Worm (Caenorhabditis elegans) whole organism, L1 larva: ENCODE data around the gene rpl-33.
A peak's percentile ranks its signal among the peaks of the same experiment; 100 is the strongest.

ENCODE experiments used
- C16A3.4 ChIP-seq: fragments of 150-350 bp; optimal IDR thresholded peaks from 2 replicates; lab custom pipeline; 2014; ENCODE audit warnings: missing biosample characterization, missing genetic modification characterization
- C34B4.2 ChIP-seq: sonication (generic microtip); optimal IDR thresholded peaks from 2 replicates; lab custom pipeline; 2017; ENCODE audit warnings: mild to moderate bottlenecking, missing genetic modification characterization, missing compliant biosample characterization
- F16B12.6 ChIP-seq: fragments of 150-350 bp; optimal IDR thresholded peaks from 2 replicates; lab custom pipeline; 2014; ENCODE audit warnings: missing biosample characterization, missing genetic modification characterization
- Y116A8C.19 ChIP-seq: sonication (generic microtip); optimal IDR thresholded peaks from 2 replicates; lab custom pipeline; 2016; ENCODE audit warnings: missing compliant biosample characterization, missing genetic modification characterization, borderline replicate concordance
- alr-1 ChIP-seq: fragments of 200-800 bp; sonication (Bioruptor generic); optimal IDR thresholded peaks from 2 replicates; lab custom pipeline; 2018; ENCODE audit warnings: borderline replicate concordance, mild to moderate bottlenecking, missing genetic modification characterization, missing compliant biosample characterization
- blmp-1 ChIP-seq: fragments of 150-350 bp; optimal IDR thresholded peaks from 2 replicates; lab custom pipeline; 2014; ENCODE audit warnings: missing biosample characterization, missing genetic modification characterization
- ceh-82 ChIP-seq, 3 experiments: fragments of 150-350 bp in 1 of 3; sonication (generic microtip) in 2 of 3; optimal IDR thresholded peaks; 2 replicates each; lab custom pipeline; 2014 to 2017; ENCODE audit warnings: missing biosample characterization in 3 of 3, missing genetic modification characterization in 3 of 3
- ceh-90 ChIP-seq: sonication (generic microtip); optimal IDR thresholded peaks from 2 replicates; lab custom pipeline; 2016; ENCODE audit warnings: missing genetic modification characterization, missing compliant biosample characterization
- ces-1 ChIP-seq: fragments of 150-350 bp; optimal IDR thresholded peaks from 2 replicates; lab custom pipeline; 2014; ENCODE audit warnings: missing biosample characterization, missing genetic modification reagents, missing genetic modification characterization
- efl-1 ChIP-seq, 4 experiments: fragments of 150-350 bp; optimal IDR thresholded peaks in 3 of 4; peaks in 1 of 4; 1 replicate in 1 of 4; 2 replicates in 3 of 4; lab custom pipeline; 2014; ENCODE audit warnings: missing biosample characterization in 2 of 4, missing genetic modification characterization in 2 of 4, missing genetic modification reagents in 2 of 4
- efl-3 ChIP-seq: fragments of 200-800 bp; sonication (Bioruptor generic); optimal IDR thresholded peaks from 2 replicates; lab custom pipeline; 2018; ENCODE audit warnings: mild to moderate bottlenecking, missing genetic modification characterization, missing compliant biosample characterization
- egl-13 ChIP-seq: sonication (generic microtip); optimal IDR thresholded peaks from 2 replicates; lab custom pipeline; 2016; ENCODE audit warnings: missing genotype, missing genetic modification reagents, missing genetic modification characterization, missing compliant biosample characterization
- elt-2 ChIP-seq: sonication (generic microtip); optimal IDR thresholded peaks from 2 replicates; lab custom pipeline; 2016; ENCODE audit warnings: missing genetic modification characterization, mild to moderate bottlenecking, inconsistent platforms, missing compliant biosample characterization, missing genetic modification reagents
- elt-3 ChIP-seq, 6 experiments: fragments of 150-350 bp in 1 of 6; sonication (generic microtip); optimal IDR thresholded peaks; 2 replicates each; lab custom pipeline; 2017 to 2018; ENCODE audit warnings: missing biosample characterization in 6 of 6, missing genetic modification characterization in 6 of 6, inconsistent platforms in 1 of 6
- grh-1 ChIP-seq: fragments of 200-800 bp; sonication (Bioruptor generic); IDR thresholded peaks from 2 replicates; pipeline ENCODE4 v1.3.6; 2022; ENCODE audit warnings: missing genetic modification reagents, missing genetic modification characterization, missing compliant biosample characterization
- hlh-17 ChIP-seq: fragments of 200-800 bp; sonication (Bioruptor generic); optimal IDR thresholded peaks from 2 replicates; lab custom pipeline; 2018; ENCODE audit warnings: missing genetic modification characterization, mild to moderate bottlenecking, missing compliant biosample characterization, moderate library complexity, borderline replicate concordance
- hpl-2 ChIP-seq: fragments of 150-350 bp; optimal IDR thresholded peaks from 2 replicates; lab custom pipeline; 2014; ENCODE audit warnings: missing biosample characterization, missing genetic modification reagents, missing genetic modification characterization
- isw-1 ChIP-seq: fragments of 200-800 bp; sonication (Bioruptor generic); IDR thresholded peaks from 2 replicates; pipeline ENCODE4 v1.3.6; 2022; ENCODE audit warnings: missing genetic modification characterization, missing compliant biosample characterization
- jun-1 ChIP-seq: fragments of 150-350 bp; optimal IDR thresholded peaks from 2 replicates; lab custom pipeline; 2014; ENCODE audit warnings: missing biosample characterization, missing genetic modification reagents, missing genetic modification characterization
- lin-13 ChIP-seq: fragments of 150-350 bp; optimal IDR thresholded peaks from 2 replicates; lab custom pipeline; 2014; ENCODE audit warnings: missing biosample characterization, missing genetic modification reagents, missing genetic modification characterization
- lin-14 ChIP-seq: fragments of 200-800 bp; sonication (Bioruptor generic); optimal IDR thresholded peaks from 2 replicates; lab custom pipeline; 2018; ENCODE audit warnings: mild to moderate bottlenecking, missing genetic modification characterization, moderate library complexity, missing compliant biosample characterization
- lin-35 ChIP-seq, 2 experiments: fragments of 150-350 bp; optimal IDR thresholded peaks; 2 replicates each; lab custom pipeline; 2014; ENCODE audit warnings: missing biosample characterization in 2 of 2, missing genetic modification characterization in 2 of 2, missing genetic modification reagents in 2 of 2
- lin-39 ChIP-seq: fragments of 150-350 bp; optimal IDR thresholded peaks from 2 replicates; lab custom pipeline; 2014; ENCODE audit warnings: missing biosample characterization, missing genetic modification reagents, missing genetic modification characterization
- lir-3 ChIP-seq: sonication (generic microtip); optimal IDR thresholded peaks from 2 replicates; lab custom pipeline; 2016; ENCODE audit warnings: mild to moderate bottlenecking, missing genetic modification characterization, moderate library complexity, missing compliant biosample characterization; ENCODE audit not compliant: poor library complexity
- lsy-2 ChIP-seq, 2 experiments: fragments of 150-350 bp; optimal IDR thresholded peaks; 2 replicates each; lab custom pipeline; 2014; ENCODE audit warnings: missing biosample characterization in 2 of 2, missing genetic modification characterization in 2 of 2
- mep-1 ChIP-seq: fragments of 150-350 bp; optimal IDR thresholded peaks from 2 replicates; lab custom pipeline; 2014; ENCODE audit warnings: missing biosample characterization, missing genetic modification characterization
- nhr-11 ChIP-seq: fragments of 150-350 bp; optimal IDR thresholded peaks from 2 replicates; lab custom pipeline; 2014; ENCODE audit warnings: missing biosample characterization, missing genetic modification characterization
- nhr-12 ChIP-seq: sonication (generic microtip); optimal IDR thresholded peaks from 2 replicates; lab custom pipeline; 2017; ENCODE audit warnings: missing biosample characterization, missing genetic modification characterization
- nhr-19 ChIP-seq: fragments of 200-800 bp; sonication (Bioruptor generic); conservative IDR thresholded peaks from 2 replicates; pipeline ENCODE4 v1.3.6; 2022; ENCODE audit warnings: missing genetic modification characterization, missing compliant biosample characterization
- nhr-237 ChIP-seq: fragments of 150-350 bp; optimal IDR thresholded peaks from 2 replicates; lab custom pipeline; 2014; ENCODE audit warnings: missing biosample characterization, missing genetic modification characterization
- nhr-71 ChIP-seq: sonication (generic microtip); optimal IDR thresholded peaks from 2 replicates; lab custom pipeline; 2016; ENCODE audit warnings: mild to moderate bottlenecking, missing genetic modification characterization, moderate library complexity, missing compliant biosample characterization
- nhr-77 ChIP-seq: fragments of 150-350 bp; optimal IDR thresholded peaks from 2 replicates; lab custom pipeline; 2014; ENCODE audit warnings: missing biosample characterization, missing genetic modification characterization
- nhr-90 ChIP-seq: sonication (generic microtip); optimal IDR thresholded peaks from 2 replicates; lab custom pipeline; 2016; ENCODE audit warnings: mild to moderate bottlenecking, missing genetic modification characterization, missing compliant biosample characterization; ENCODE audit not compliant: poor library complexity
- pag-3 ChIP-seq: sonication (generic microtip); optimal IDR thresholded peaks from 2 replicates; lab custom pipeline; 2017; ENCODE audit warnings: missing genetic modification characterization, mild to moderate bottlenecking, missing compliant biosample characterization, antibody characterized with exemption, borderline replicate concordance; ENCODE audit not compliant: insufficient read depth
- pax-3 ChIP-seq: fragments of 200-800 bp; sonication (Bioruptor generic); optimal IDR thresholded peaks from 2 replicates; lab custom pipeline; 2018; ENCODE audit warnings: mild to moderate bottlenecking, missing genetic modification characterization, moderate library complexity, missing compliant biosample characterization
- rnt-1 ChIP-seq: sonication (generic microtip); optimal IDR thresholded peaks from 2 replicates; lab custom pipeline; 2016; ENCODE audit warnings: mild to moderate bottlenecking, missing genetic modification characterization, moderate library complexity, missing compliant biosample characterization
- skn-1 ChIP-seq: fragments of 150-350 bp; optimal IDR thresholded peaks from 2 replicates; lab custom pipeline; 2014; ENCODE audit warnings: missing biosample characterization, missing genetic modification characterization
- snpc-4 ChIP-seq: fragments of 150-350 bp; optimal IDR thresholded peaks from 2 replicates; lab custom pipeline; 2014; ENCODE audit warnings: missing biosample characterization, missing genetic modification characterization
- snu-23 ChIP-seq: sonication (generic microtip); optimal IDR thresholded peaks from 2 replicates; lab custom pipeline; 2016; ENCODE audit warnings: missing genetic modification characterization, missing compliant biosample characterization
- sox-4 ChIP-seq: sonication (generic microtip); optimal IDR thresholded peaks from 2 replicates; lab custom pipeline; 2016; ENCODE audit warnings: missing genetic modification characterization, missing compliant biosample characterization
- sptf-1 ChIP-seq: fragments of 150-350 bp; optimal IDR thresholded peaks from 2 replicates; lab custom pipeline; 2014; ENCODE audit warnings: missing biosample characterization, missing genetic modification characterization
- tbx-2 ChIP-seq: sonication (generic microtip); optimal IDR thresholded peaks from 2 replicates; lab custom pipeline; 2016; ENCODE audit warnings: missing genetic modification characterization, missing compliant biosample characterization
- tlp-1 ChIP-seq: fragments of 150-350 bp; optimal IDR thresholded peaks from 2 replicates; lab custom pipeline; 2014; ENCODE audit warnings: missing biosample characterization, missing genetic modification characterization
- unc-30 ChIP-seq: sonication (generic microtip); optimal IDR thresholded peaks from 2 replicates; lab custom pipeline; 2017; ENCODE audit warnings: missing biosample characterization, missing genetic modification characterization
- unc-86 ChIP-seq: sonication (generic microtip); optimal IDR thresholded peaks from 2 replicates; lab custom pipeline; 2016; ENCODE audit warnings: missing genetic modification characterization, missing compliant biosample characterization
- xbp-1 ChIP-seq: sonication (generic microtip); optimal IDR thresholded peaks from 2 replicates; lab custom pipeline; 2016; ENCODE audit warnings: missing genetic modification characterization, missing compliant biosample characterization
- zip-4 ChIP-seq: fragments of 200-800 bp; sonication (Bioruptor generic); optimal IDR thresholded peaks from 2 replicates; lab custom pipeline; 2018; ENCODE audit warnings: mild to moderate bottlenecking, missing genetic modification characterization, moderate library complexity, missing compliant biosample characterization
- ztf-4 ChIP-seq: fragments of 150-350 bp; optimal IDR thresholded peaks from 2 replicates; lab custom pipeline; 2014; ENCODE audit warnings: missing biosample characterization, missing genetic modification characterization

Gene rpl-33

DNA sequence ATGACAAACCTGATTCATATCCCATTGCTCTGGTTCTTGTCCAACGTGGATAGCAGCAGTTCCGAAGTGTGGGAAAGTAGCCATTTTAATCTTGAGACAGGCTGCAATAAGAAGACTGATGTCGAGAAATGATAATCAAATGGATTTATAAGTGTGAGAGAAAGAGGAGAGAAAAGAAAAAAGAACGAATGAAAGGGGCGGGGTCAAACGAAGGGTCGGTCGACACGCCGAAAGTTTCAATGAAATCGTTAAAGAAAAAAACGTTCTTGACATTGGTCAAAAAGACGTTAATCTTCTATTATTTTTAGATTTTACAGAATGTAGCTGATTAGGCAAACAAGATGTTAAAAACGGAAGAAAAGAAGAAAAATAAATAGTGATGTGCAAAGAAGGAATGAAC, 47.5 kb upstream of the rpl-33 start, which contains the start of gene cth-2:
cth-2 (minus strand) TSS at position 101 of the 400 bp plus-strand sequence.
- TF ChIP-seq xbp-1 (tag; lab: Kevin White, UChicago) (no peak), jun-1 (tag; lab: Kevin White, UChicago) (no peak), lir-3 (no peak), lsy-2 (tag; optimal IDR thresholded peaks at IDR 0.05; lab: Kevin White, UChicago) (no peak), isw-1 (GFP tag; lab: Robert Waterston, UW) (no peak), ceh-90 (tag; lab: Kevin White, UChicago) (no peak), unc-86 (tag; lab: Kevin White, UChicago) (no peak), snu-23 (GFP tag; lab: Kevin White, UChicago) (no peak), nhr-237 (tag; lab: Kevin White, UChicago) (no peak), egl-13 (tag; lab: Kevin White, UChicago) (no peak), zip-4 (GFP tag; lab: Kevin White, UChicago) (no peak), mep-1 (tag; lab: Kevin White, UChicago) (peak; percentile 12), blmp-1 (peak; percentile 64), ztf-4 (tag; lab: Kevin White, UChicago) (no peak), lin-14 (peak; percentile 32), pag-3 (tag; lab: Kevin White, UChicago) (no peak)

DNA sequence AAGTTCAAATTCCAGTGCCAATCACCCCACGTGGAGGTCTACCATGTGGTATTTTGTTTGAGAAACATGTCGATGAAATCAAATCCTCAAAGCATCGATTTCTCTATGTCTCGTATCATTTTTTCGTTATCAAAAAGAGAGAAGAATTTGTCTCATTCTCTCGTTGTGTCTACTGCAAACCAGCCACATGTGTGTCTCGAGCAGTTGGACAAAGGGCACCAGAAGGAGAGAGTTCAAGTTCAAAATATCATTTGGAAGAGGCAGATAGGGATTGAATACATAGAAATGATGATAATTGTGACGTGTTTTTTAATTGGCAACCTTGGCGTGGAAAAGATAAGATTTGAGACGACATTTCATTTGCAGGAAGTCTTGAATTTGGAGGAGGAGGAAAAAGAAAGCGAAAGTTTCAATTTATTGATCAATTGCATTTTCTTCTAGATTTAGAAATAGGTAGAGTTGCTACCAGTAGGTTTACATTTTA, 46.0 kb upstream of the rpl-33 start:
- no peak for TF ChIP-seq C34B4.2 (tag; lab: Kevin White, UChicago)
- TF ChIP-seq nhr-11 (tag; lab: Kevin White, UChicago) = no peak
- peak; percentile 91 for TF ChIP-seq nhr-71 (tag; lab: Kevin White, UChicago)
- no peak for TF ChIP-seq lin-13 (GFP tag; lab: Kevin White, UChicago)
- no peak for TF ChIP-seq hlh-17
- no peak for TF ChIP-seq nhr-12 (tag; lab: Kevin White, UChicago)
- no peak for TF ChIP-seq nhr-237 (tag; lab: Kevin White, UChicago)
- peak; percentile 88 for TF ChIP-seq lin-14
- no peak for TF ChIP-seq sptf-1
- TF ChIP-seq alr-1 (tag; lab: Kevin White, UChicago) = no peak
- no peak for TF ChIP-seq ces-1 (GFP tag; lab: Kevin White, UChicago)
- no peak for TF ChIP-seq unc-30 (tag; lab: Kevin White, UChicago)
- no peak for TF ChIP-seq ceh-82 (tag; optimal IDR thresholded peaks at IDR 0.05; lab: Kevin White, UChicago)
- peak; percentile 46 for TF ChIP-seq grh-1 (GFP tag; lab: Robert Waterston, UW)
- TF ChIP-seq ceh-90 (tag; lab: Kevin White, UChicago) = no peak
- TF ChIP-seq nhr-90 = peak; percentile 61
- TF ChIP-seq elt-2 (tag; lab: Kevin White, UChicago) = peak; percentile 83
- no peak for TF ChIP-seq sox-4 (tag; lab: Kevin White, UChicago)
- no peak for TF ChIP-seq lin-39
- TF ChIP-seq rnt-1 (tag; lab: Kevin White, UChicago) = peak; percentile 64
- no peak for TF ChIP-seq Y116A8C.19
- TF ChIP-seq efl-3 (GFP tag; lab: Kevin White, UChicago) = no peak
- peak; percentile 18 for TF ChIP-seq C16A3.4
- no peak for TF ChIP-seq pax-3 (tag; lab: Kevin White, UChicago)
- peak; percentile 5 for TF ChIP-seq pag-3 (tag; lab: Kevin White, UChicago)
- TF ChIP-seq hpl-2 (GFP tag; lab: Kevin White, UChicago) = no peak
- peak; percentile 62 for TF ChIP-seq blmp-1
- TF ChIP-seq snpc-4 (tag; lab: Kevin White, UChicago) = no peak
- TF ChIP-seq isw-1 (GFP tag; lab: Robert Waterston, UW) = no peak
- TF ChIP-seq nhr-77 (tag; lab: Kevin White, UChicago) = no peak
- no peak for TF ChIP-seq xbp-1 (tag; lab: Kevin White, UChicago)
- TF ChIP-seq mep-1 (tag; lab: Kevin White, UChicago) = peak; percentile 39
- peak; percentile 6 to 54 for TF ChIP-seq lsy-2 (tag; optimal IDR thresholded peaks at IDR 0.05; lab: Kevin White, UChicago)
- peak in 1 of 2 experiments; percentile 28 for TF ChIP-seq efl-1 (optimal IDR thresholded peaks at IDR 0.05; lab: Kevin White, UChicago)
- TF ChIP-seq efl-1 (GFP tag; optimal IDR thresholded peaks at IDR 0.05 in 1 of 2; lab: Kevin White, UChicago) = peak; percentile 7 to 87
- TF ChIP-seq lin-35 (GFP tag; optimal IDR thresholded peaks at IDR 0.05; lab: Kevin White, UChicago) = peak in 1 of 2 experiments; percentile 59
- TF ChIP-seq nhr-19 (GFP tag; lab: Robert Waterston, UW) = peak; percentile 48; the same call in 1 of the 2 replicates
- TF ChIP-seq elt-3 (tag; optimal IDR thresholded peaks at IDR 0.05; lab: Kevin White, UChicago) = peak in 3 of 6 experiments; percentile 53 to 79 (median 72)
- no peak for TF ChIP-seq tlp-1 (tag; lab: Kevin White, UChicago)
- peak; percentile 57 for TF ChIP-seq skn-1 (tag; lab: Kevin White, UChicago)
- TF ChIP-seq tbx-2 (tag; lab: Kevin White, UChicago) = peak; percentile 70
- no peak for TF ChIP-seq F16B12.6
